Fruit fly (Drosophila melanogaster): ENCODE results near the gene Tim17a1.

Gene Tim17a1

dm6 chr3R:12364580-12364979, at the start of gene Tim17a1:
TSS of gene Tim17a1 (minus strand) at chr3R:12364680.
- TF ChIP-seq Sox15 (GFP tag; optimal IDR thresholded peaks at IDR 0.05): no peak
- TF ChIP-seq Ets21C (GFP tag; optimal IDR thresholded peaks at IDR 0.05): no peak
- TF ChIP-seq CG31627 (GFP tag; optimal IDR thresholded peaks at IDR 0.05): no peak
- TF ChIP-seq CG15336 (GFP tag; IDR thresholded peaks at IDR 0.05): no peak
- no peak for TF ChIP-seq acj6 (GFP tag; optimal IDR thresholded peaks at IDR 0.05)
- TF ChIP-seq Blimp-1 (GFP tag; optimal IDR thresholded peaks at IDR 0.05): no peak
- TF ChIP-seq topi (GFP tag; optimal IDR thresholded peaks at IDR 0.05): no peak
- no peak for TF ChIP-seq Lpt (GFP tag; optimal IDR thresholded peaks at IDR 0.05)
- no peak for TF ChIP-seq Eip78C (GFP tag)
- no peak for TF ChIP-seq CG34406 (GFP tag; optimal IDR thresholded peaks at IDR 0.05)
- TF ChIP-seq eg (GFP tag; IDR thresholded peaks at IDR 0.05): no peak
- no peak for TF ChIP-seq vri (GFP tag; optimal IDR thresholded peaks at IDR 0.05)

DNA sequence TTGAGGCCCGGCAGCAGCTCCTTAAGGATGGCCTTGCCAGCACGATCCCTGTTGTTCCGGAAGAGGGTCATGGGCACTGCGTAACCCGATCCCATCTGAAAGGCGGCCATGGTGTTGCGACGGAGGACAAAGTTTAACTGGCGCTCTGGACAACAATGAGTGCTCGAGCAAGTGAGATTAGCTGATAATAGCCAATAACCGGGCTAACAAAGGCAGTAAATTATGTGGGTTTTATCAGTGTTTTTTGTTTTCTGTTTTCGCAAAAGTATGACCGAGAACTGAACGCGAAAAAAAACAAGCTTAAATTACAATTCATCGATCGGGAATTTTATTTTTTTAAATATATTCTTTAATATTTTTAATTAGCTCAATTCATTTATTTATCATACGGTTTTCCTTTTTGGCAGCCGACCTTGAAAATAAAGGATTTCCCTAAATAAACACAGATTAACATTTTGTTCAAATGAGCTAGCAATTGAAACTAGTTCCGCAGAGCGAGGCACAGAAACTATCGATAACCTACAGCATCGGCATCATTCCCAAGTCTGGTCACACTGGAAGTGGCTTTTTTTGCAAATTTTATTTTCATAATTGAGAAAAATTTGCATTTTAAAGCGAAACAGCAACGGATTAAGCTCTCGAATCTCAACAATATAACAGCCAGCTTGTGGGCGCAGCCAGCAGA, 48.9 kb upstream of the Tim17a1 start, which contains the start of the genes Dip-C and pps:
Dip-C (minus strand) TSS at position 486 of the 685 bp plus-strand sequence.
pps (plus strand) TSS at position 555 of the 685 bp plus-strand sequence.
- no peak for TF ChIP-seq Ets96B (tag; optimal IDR thresholded peaks at IDR 0.05)
- TF ChIP-seq Sox14 (GFP tag; optimal IDR thresholded peaks at IDR 0.05): peak; percentile 63
- TF ChIP-seq CG3919 (GFP tag; optimal IDR thresholded peaks at IDR 0.05): no peak
- TF ChIP-seq esn (GFP tag; optimal IDR thresholded peaks at IDR 0.05): peak; percentile 32
- no peak for TF ChIP-seq CG10631 (GFP tag; optimal IDR thresholded peaks at IDR 0.05)
- peak; percentile 51 for TF ChIP-seq CG6854 (GFP tag; optimal IDR thresholded peaks at IDR 0.05)
- TF ChIP-seq spab (GFP tag; optimal IDR thresholded peaks at IDR 0.05): no peak
- no peak for TF ChIP-seq dsx (GFP tag; optimal IDR thresholded peaks at IDR 0.05; ENCODE audit: poor library complexity, severe bottlenecking)
- no peak for TF ChIP-seq CG7368 (GFP tag; optimal IDR thresholded peaks at IDR 0.05)
- TF ChIP-seq CG3032 (tag; optimal IDR thresholded peaks at IDR 0.05): peak; percentile 10

DNA sequence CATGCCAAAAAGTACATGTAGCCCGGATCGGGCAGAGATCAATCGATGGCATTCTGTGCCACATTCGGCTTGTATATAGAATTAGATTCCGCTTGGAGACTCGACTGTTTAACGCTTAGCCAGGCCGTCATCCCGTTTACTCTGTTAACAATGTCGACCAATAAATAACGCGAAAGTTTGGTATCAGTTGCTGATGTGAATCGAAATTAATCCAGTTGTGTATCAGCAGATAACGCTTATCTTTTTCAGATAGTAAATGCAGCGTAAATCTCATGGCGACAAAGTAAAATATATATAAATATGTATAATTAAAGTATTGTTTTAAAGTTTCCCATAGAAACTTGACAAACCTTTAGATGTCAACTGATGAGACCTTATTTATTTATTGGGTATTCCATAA, 47.0 kb upstream of the Tim17a1 start:
- TF ChIP-seq Ets96B (tag; optimal IDR thresholded peaks at IDR 0.05) (no peak), OdsH (GFP tag; optimal IDR thresholded peaks at IDR 0.05) (no peak), CG6854 (GFP tag; optimal IDR thresholded peaks at IDR 0.05) (no peak), Met (GFP tag; optimal IDR thresholded peaks at IDR 0.05) (no peak), Blimp-1 (GFP tag; optimal IDR thresholded peaks at IDR 0.05) (no peak)

DNA sequence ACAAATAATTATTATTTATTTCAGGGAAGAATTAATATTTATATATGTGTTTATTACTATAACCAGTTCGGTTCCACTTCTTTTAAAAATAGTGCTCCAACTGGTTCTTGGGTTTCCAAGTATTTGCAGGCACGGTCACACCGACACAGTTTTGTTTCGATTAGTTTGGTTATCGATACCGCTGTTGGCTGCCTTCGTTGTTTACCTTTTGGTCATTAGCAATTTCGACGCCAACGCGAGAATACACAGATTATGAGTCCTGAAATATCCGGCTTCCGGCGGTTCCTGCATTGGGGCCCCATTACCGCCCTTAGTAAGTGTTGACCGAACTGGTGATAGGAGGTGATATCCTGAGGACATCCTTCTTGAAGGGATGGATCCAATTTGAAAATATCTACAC, 43.7 kb upstream of the Tim17a1 start, which contains the start of gene CG5196:
CG5196 (plus strand) TSS at position 157 of the 400 bp plus-strand sequence.
- TF ChIP-seq Ets21C (GFP tag; optimal IDR thresholded peaks at IDR 0.05) (no peak), CG6276 (GFP tag; optimal IDR thresholded peaks at IDR 0.05) (no peak), Sox14 (GFP tag; optimal IDR thresholded peaks at IDR 0.05) (peak; percentile 4), Ets96B (tag; optimal IDR thresholded peaks at IDR 0.05) (peak; percentile 10), CG6163 (GFP tag; IDR thresholded peaks at IDR 0.05) (peak; percentile 20; the same call in 1 of the 3 replicates), Eip78C (GFP tag) (peak; percentile 67), Met (GFP tag; optimal IDR thresholded peaks at IDR 0.05) (no peak), Lpt (GFP tag; optimal IDR thresholded peaks at IDR 0.05) (no peak), topi (GFP tag; optimal IDR thresholded peaks at IDR 0.05) (no peak), svp (GFP tag) (no peak), CG4318 (GFP tag; optimal IDR thresholded peaks at IDR 0.05) (no peak), CG10669 (GFP tag; optimal IDR thresholded peaks at IDR 0.05) (no peak), vri (GFP tag; optimal IDR thresholded peaks at IDR 0.05) (no peak), fkh (GFP tag; optimal IDR thresholded peaks at IDR 0.05) (peak; percentile 93), OdsH (GFP tag; optimal IDR thresholded peaks at IDR 0.05) (no peak), Hr38 (GFP tag; optimal IDR thresholded peaks at IDR 0.05) (no peak), CG6854 (GFP tag; optimal IDR thresholded peaks at IDR 0.05) (peak; percentile 25), esn (GFP tag; optimal IDR thresholded peaks at IDR 0.05) (peak; percentile 25), CG3919 (GFP tag; optimal IDR thresholded peaks at IDR 0.05) (no peak), Smox (GFP tag; optimal IDR thresholded peaks at IDR 0.05) (no peak), CG34406 (GFP tag; optimal IDR thresholded peaks at IDR 0.05) (no peak), achi (GFP tag; optimal IDR thresholded peaks at IDR 0.05) (no peak), CG15336 (GFP tag; IDR thresholded peaks at IDR 0.05) (0 out of 2 replicates have a peak, but pooled peaks have one; percentile 25), Hr4 (GFP tag; optimal IDR thresholded peaks at IDR 0.05) (no peak), ss (GFP tag; optimal IDR thresholded peaks at IDR 0.05) (peak in 1 of 2 experiments; percentile 38), Hr39 (GFP tag; optimal IDR thresholded peaks at IDR 0.05) (no peak), CG6792 (GFP tag; optimal IDR thresholded peaks at IDR 0.05) (no peak), lz (GFP tag; optimal IDR thresholded peaks at IDR 0.05) (no peak)

Measured in whole organism, prepupa.